Fruit fly (Drosophila melanogaster): Measurements from ENCODE around the gene TM9SF2.
A peak's percentile ranks its signal among the peaks of the same experiment; 100 is the strongest.

The TM9SF2 gene

dm6 chr2L:20783044-20783443, 48.9 kb upstream of the TM9SF2 start (continued):
- 0 out of 2 replicates have a peak, but pooled peaks have one; percentile 27 for TF ChIP-seq ara (GFP tag; IDR thresholded peaks at IDR 0.05)

dm6 chr2L:20780768-20781167, 46.7 kb upstream of the TM9SF2 start:
- TF ChIP-seq hth (optimal IDR thresholded peaks at IDR 0.05) (no peak), otp (GFP tag; IDR thresholded peaks at IDR 0.05) (peak; percentile 74; the same call in 2 of the 3 replicates), sisA (GFP tag; IDR thresholded peaks at IDR 0.05) (no peak), dpn (GFP tag; optimal IDR thresholded peaks at IDR 0.05) (peak; percentile 7 to 46), CG17328 (GFP tag; IDR thresholded peaks at IDR 0.05) (peak; percentile 59), CG10274 (GFP tag; optimal IDR thresholded peaks at IDR 0.05) (peak; percentile 77), CG13894 (tag; optimal IDR thresholded peaks at IDR 0.05) (peak; percentile 37), sr (GFP tag; IDR thresholded peaks at IDR 0.05) (0 out of 3 replicates have a peak, but pooled peaks have one; percentile 28), CG18262 (tag; optimal IDR thresholded peaks at IDR 0.05) (peak; percentile 59), CG12942 (GFP tag; optimal IDR thresholded peaks at IDR 0.05) (peak; percentile 24), Eip74EF (GFP tag; optimal IDR thresholded peaks at IDR 0.05) (peak in 1 of 2 experiments; percentile 2), CG9609 (GFP tag; optimal IDR thresholded peaks at IDR 0.05) (peak; percentile 48), Pdp1 (GFP tag; optimal IDR thresholded peaks at IDR 0.05) (peak in 1 of 2 experiments; percentile 46), ham (GFP tag; IDR thresholded peaks at IDR 0.05) (peak; percentile 24; the same call in 1 of the 2 replicates), Sry-δ (GFP tag; optimal IDR thresholded peaks at IDR 0.05) (peak; percentile 0), Camta (GFP tag; optimal IDR thresholded peaks at IDR 0.05) (peak; percentile 30), CG1233 (GFP tag; optimal IDR thresholded peaks at IDR 0.05) (peak; percentile 78), Mad (GFP tag; optimal IDR thresholded peaks at IDR 0.05) (peak; percentile 23), CG34422 (GFP tag; IDR thresholded peaks at IDR 0.05) (no peak), az2 (GFP tag; optimal IDR thresholded peaks at IDR 0.05) (peak; percentile 16), CG16779 (GFP tag; IDR thresholded peaks at IDR 0.05) (no peak), CG10147 (GFP tag; optimal IDR thresholded peaks at IDR 0.05) (peak; percentile 56), CG10321 (GFP tag; IDR thresholded peaks at IDR 0.05) (no peak), ranshi (GFP tag; IDR thresholded peaks at IDR 0.05) (peak; percentile 53; the same call in 1 of the 2 replicates), Gsc (GFP tag; IDR thresholded peaks at IDR 0.05) (no peak), bcd (GFP tag; optimal IDR thresholded peaks at IDR 0.05) (peak; percentile 56), sd (tag; optimal IDR thresholded peaks at IDR 0.05) (peak; percentile 47), CG4854 (GFP tag; optimal IDR thresholded peaks at IDR 0.05) (peak; percentile 59), CG7839 (tag; optimal IDR thresholded peaks at IDR 0.05) (peak; percentile 32), CG12299 (tag; optimal IDR thresholded peaks at IDR 0.05) (peak; percentile 30), CG15011 (GFP tag; optimal IDR thresholded peaks at IDR 0.05) (peak; percentile 61), row (GFP tag; IDR thresholded peaks at IDR 0.05) (peak; percentile 9; the same call in 1 of the 3 replicates), Bteb2 (GFP tag; optimal IDR thresholded peaks at IDR 0.05) (no peak), Trl (optimal IDR thresholded peaks at IDR 0.05) (no peak), Trl (GFP tag; optimal IDR thresholded peaks at IDR 0.05) (peak; percentile 69), dmrt11E (tag; optimal IDR thresholded peaks at IDR 0.05) (peak; percentile 66), pnt (GFP tag; optimal IDR thresholded peaks at IDR 0.05) (peak; percentile 51), CG3847 (GFP tag; IDR thresholded peaks at IDR 0.05) (no peak), CG4360 (GFP tag; IDR thresholded peaks at IDR 0.05) (peak; percentile 53; the same call in 1 of the 2 replicates), CG17829 (tag; optimal IDR thresholded peaks at IDR 0.05) (peak; percentile 4), BtbVII (GFP tag; optimal IDR thresholded peaks at IDR 0.05) (peak; percentile 70), CG14710 (tag; optimal IDR thresholded peaks at IDR 0.05) (peak; percentile 56), Ada2b (GFP tag; IDR thresholded peaks at IDR 0.05) (no peak), H2.0 (GFP tag; IDR thresholded peaks at IDR 0.05) (no peak), Atf3 (GFP tag; optimal IDR thresholded peaks at IDR 0.05) (peak; percentile 38), CG33213 (GFP tag; optimal IDR thresholded peaks at IDR 0.05) (peak; percentile 61), Xbp1 (GFP tag; optimal IDR thresholded peaks at IDR 0.05) (no peak), Rx (GFP tag; IDR thresholded peaks at IDR 0.05) (0 out of 2 replicates have a peak, but pooled peaks have one; percentile 20), tap (tag; optimal IDR thresholded peaks at IDR 0.05) (peak; percentile 5)
